Worm (Caenorhabditis elegans) whole organism, L4 larva: ENCODE results near the gene sfxn-1.4.
A peak's percentile ranks its signal among the peaks of the same experiment; 100 is the strongest.

Experiments used
- D1046.2 ChIP-seq: fragments of 200-800 bp; sonication (Bioruptor generic); IDR thresholded peaks from 2 replicates; pipeline ENCODE4 v1.3.6; 2022; ENCODE audit warnings: missing genetic modification characterization, missing compliant biosample characterization
- F10B5.3 ChIP-seq: sonication (generic microtip); optimal IDR thresholded peaks from 2 replicates; lab custom pipeline; 2016; ENCODE audit warnings: mild to moderate bottlenecking, missing genetic modification characterization, missing compliant biosample characterization
- R02D3.7 ChIP-seq: fragments of 150-350 bp; sonication (generic microtip); optimal IDR thresholded peaks from 3 replicates; lab custom pipeline; 2014; ENCODE audit warnings: missing biosample characterization, missing genetic modification characterization
- T26A8.4 ChIP-seq: fragments of 200-800 bp; sonication (Bioruptor generic); IDR thresholded peaks from 2 replicates; pipeline ENCODE4 v1.3.6; 2022; ENCODE audit warnings: missing genetic modification characterization, missing compliant biosample characterization
- Y48G9A.11 ChIP-seq: fragments of 200-800 bp; sonication (Bioruptor generic); IDR thresholded peaks from 2 replicates; pipeline ENCODE4 v1.3.6; 2022; ENCODE audit warnings: missing genetic modification reagents, missing genetic modification characterization, missing compliant biosample characterization
- Y5F2A.4 ChIP-seq: fragments of 200-800 bp; sonication (Bioruptor generic); optimal IDR thresholded peaks from 2 replicates; lab custom pipeline; 2018; ENCODE audit warnings: mild to moderate bottlenecking, missing genetic modification characterization, missing compliant biosample characterization
- aha-1 ChIP-seq: fragments of 150-350 bp; peaks from one replicate; lab custom pipeline; 2014; ENCODE audit warnings: missing biosample characterization, missing genetic modification characterization
- ama-1 ChIP-seq: fragments of 150-350 bp; optimal IDR thresholded peaks from 2 replicates; lab custom pipeline; 2014; ENCODE audit warnings: inconsistent platforms, mixed read lengths
- attf-4 ChIP-seq: sonication (generic microtip); optimal IDR thresholded peaks from 3 replicates; lab custom pipeline; 2017; ENCODE audit warnings: missing biosample characterization, missing genetic modification characterization
- ceh-20 ChIP-seq: fragments of 200-800 bp; sonication (Bioruptor generic); IDR thresholded peaks from 2 replicates; pipeline ENCODE4 v1.3.6; 2022; ENCODE audit warnings: missing genetic modification reagents, missing genetic modification characterization, missing compliant biosample characterization
- ceh-32 ChIP-seq: sonication (generic microtip); optimal IDR thresholded peaks from 2 replicates; lab custom pipeline; 2016; ENCODE audit warnings: mild to moderate bottlenecking, missing genetic modification characterization, missing compliant biosample characterization; ENCODE audit not compliant: poor library complexity
- ceh-44 ChIP-seq: fragments of 200-800 bp; sonication (Bioruptor generic); IDR thresholded peaks from 2 replicates; pipeline ENCODE4 v1.3.6; 2022; ENCODE audit warnings: missing genetic modification reagents, missing genetic modification characterization, missing compliant biosample characterization
- ceh-62 ChIP-seq: sonication (generic microtip); optimal IDR thresholded peaks from 2 replicates; lab custom pipeline; 2017; ENCODE audit warnings: missing biosample characterization, missing genetic modification characterization
- ceh-82 ChIP-seq: sonication (generic microtip); optimal IDR thresholded peaks from 2 replicates; lab custom pipeline; 2017; ENCODE audit warnings: missing biosample characterization, missing genetic modification characterization
- ces-1 ChIP-seq: fragments of 150-350 bp; sonication (generic microtip); optimal IDR thresholded peaks from 4 replicates; lab custom pipeline; 2014; ENCODE audit warnings: missing biosample characterization, missing genetic modification reagents, missing genetic modification characterization
- ctbp-1 ChIP-seq: fragments of 200-800 bp; sonication (Bioruptor generic); IDR thresholded peaks from 2 replicates; pipeline ENCODE4 v1.3.6; 2022; ENCODE audit warnings: missing genetic modification reagents, missing genetic modification characterization, missing compliant biosample characterization
- daf-12 ChIP-seq: fragments of 150-350 bp; optimal IDR thresholded peaks from 2 replicates; lab custom pipeline; 2014; ENCODE audit warnings: missing biosample characterization, missing genetic modification reagents, missing genetic modification characterization
- daf-16 ChIP-seq, 3 experiments: sonication (generic microtip); optimal IDR thresholded peaks; 2 replicates each; lab custom pipeline; 2016 to 2017; ENCODE audit warnings: missing genetic modification characterization in 3 of 3, missing genetic modification reagents in 3 of 3, mild to moderate bottlenecking in 2 of 3, missing compliant biosample characterization in 2 of 3, missing biosample characterization in 1 of 3, moderate library complexity in 1 of 3
- daf-19 ChIP-seq: fragments of 200-800 bp; sonication (Bioruptor generic); conservative IDR thresholded peaks from 2 replicates; pipeline ENCODE4 v1.3.6; 2022; ENCODE audit warnings: missing genetic modification characterization, missing compliant biosample characterization
- dmd-6 ChIP-seq: fragments of 200-800 bp; sonication (Bioruptor generic); IDR thresholded peaks from 2 replicates; pipeline ENCODE4 v1.3.6; 2022; ENCODE audit warnings: missing genetic modification reagents, missing genetic modification characterization, missing compliant biosample characterization
- dpl-1 ChIP-seq: fragments of 150-350 bp; optimal IDR thresholded peaks from 2 replicates; lab custom pipeline; 2014; ENCODE audit warnings: missing biosample characterization, missing genetic modification reagents, missing genetic modification characterization
- duxl-1 ChIP-seq: sonication (generic microtip); optimal IDR thresholded peaks from 2 replicates; lab custom pipeline; 2016; ENCODE audit warnings: mild to moderate bottlenecking, missing genetic modification characterization, moderate library complexity, missing compliant biosample characterization; ENCODE audit not compliant: poor library complexity
- dve-1 ChIP-seq: sonication (generic microtip); optimal IDR thresholded peaks from 2 replicates; lab custom pipeline; 2017; ENCODE audit warnings: antibody characterized with exemption, mild to moderate bottlenecking, missing genetic modification characterization, missing compliant biosample characterization; ENCODE audit not compliant: insufficient read depth
- egl-43 ChIP-seq: fragments of 200-800 bp; sonication (Bioruptor generic); IDR thresholded peaks from 2 replicates; pipeline ENCODE4 v1.3.6; 2022; ENCODE audit warnings: missing genetic modification reagents, missing genetic modification characterization, missing compliant biosample characterization
- gei-8 ChIP-seq: fragments of 200-800 bp; sonication (Bioruptor generic); optimal IDR thresholded peaks from 2 replicates; lab custom pipeline; 2018; ENCODE audit warnings: mild to moderate bottlenecking, missing genetic modification characterization, missing compliant biosample characterization
- hlh-30 ChIP-seq: sonication (generic microtip); optimal IDR thresholded peaks from 2 replicates; lab custom pipeline; 2017; ENCODE audit warnings: antibody characterized with exemption, mild to moderate bottlenecking, missing genetic modification characterization, missing compliant biosample characterization; ENCODE audit not compliant: insufficient read depth
- lin-1 ChIP-seq: fragments of 200-800 bp; sonication (Bioruptor generic); IDR thresholded peaks from 2 replicates; pipeline ENCODE4 v1.3.6; 2022; ENCODE audit warnings: missing genetic modification reagents, missing genetic modification characterization, missing compliant biosample characterization
- lin-13 ChIP-seq: fragments of 150-350 bp; optimal IDR thresholded peaks from 2 replicates; lab custom pipeline; 2014; ENCODE audit warnings: missing biosample characterization, missing genetic modification reagents, missing genetic modification characterization
- mxl-2 ChIP-seq: fragments of 200-800 bp; sonication (Bioruptor generic); conservative IDR thresholded peaks from 2 replicates; pipeline ENCODE4 v1.3.6; 2022; ENCODE audit warnings: missing genetic modification reagents, missing genetic modification characterization, missing compliant biosample characterization
- mxl-3 ChIP-seq: fragments of 200-800 bp; sonication (Bioruptor generic); optimal IDR thresholded peaks from 2 replicates; lab custom pipeline; 2018; ENCODE audit warnings: mild to moderate bottlenecking, missing genetic modification characterization, missing compliant biosample characterization
- nhr-10 ChIP-seq: fragments of 150-350 bp; optimal IDR thresholded peaks from 2 replicates; lab custom pipeline; 2014; ENCODE audit warnings: missing biosample characterization, missing genetic modification characterization
- nhr-102 ChIP-seq: sonication (generic microtip); optimal IDR thresholded peaks from 2 replicates; lab custom pipeline; 2016; ENCODE audit warnings: mild to moderate bottlenecking, missing genetic modification characterization, moderate library complexity, missing compliant biosample characterization
- nhr-11 ChIP-seq: fragments of 150-350 bp; optimal IDR thresholded peaks from 2 replicates; lab custom pipeline; 2014; ENCODE audit warnings: missing biosample characterization, missing genetic modification characterization
- nhr-111 ChIP-seq: fragments of 200-800 bp; sonication (Bioruptor generic); optimal IDR thresholded peaks from 2 replicates; lab custom pipeline; 2018; ENCODE audit warnings: mild to moderate bottlenecking, missing genetic modification characterization, missing compliant biosample characterization
- nhr-41 ChIP-seq: fragments of 200-800 bp; sonication (Bioruptor generic); IDR thresholded peaks from 2 replicates; pipeline ENCODE4 v1.3.6; 2022; ENCODE audit warnings: missing genetic modification reagents, missing genetic modification characterization, missing compliant biosample characterization
- nhr-42 ChIP-seq: fragments of 200-800 bp; sonication (Bioruptor generic); IDR thresholded peaks from 2 replicates; pipeline ENCODE4 v1.3.6; 2022; ENCODE audit warnings: missing genetic modification characterization, missing compliant biosample characterization
- nhr-48 ChIP-seq: sonication (generic microtip); optimal IDR thresholded peaks from 2 replicates; lab custom pipeline; 2016; ENCODE audit warnings: mild to moderate bottlenecking, missing genetic modification characterization, missing compliant biosample characterization
- sdz-12 ChIP-seq: fragments of 200-800 bp; sonication (Bioruptor generic); optimal IDR thresholded peaks from 2 replicates; lab custom pipeline; 2018; ENCODE audit warnings: mild to moderate bottlenecking, missing genetic modification characterization, missing compliant biosample characterization
- skn-1 ChIP-seq: fragments of 150-350 bp; optimal IDR thresholded peaks from 2 replicates; lab custom pipeline; 2014; ENCODE audit warnings: missing biosample characterization, missing genetic modification characterization
- spr-1 ChIP-seq: sonication (generic microtip); optimal IDR thresholded peaks from 2 replicates; lab custom pipeline; 2016; ENCODE audit warnings: mild to moderate bottlenecking, missing genetic modification characterization, missing compliant biosample characterization
- spr-3 ChIP-seq: fragments of 200-800 bp; sonication (Bioruptor generic); optimal IDR thresholded peaks from 2 replicates; lab custom pipeline; 2018; ENCODE audit warnings: mild to moderate bottlenecking, missing genetic modification characterization, missing compliant biosample characterization
- tag-97 ChIP-seq: fragments of 200-800 bp; sonication (Bioruptor generic); IDR thresholded peaks from 2 replicates; pipeline ENCODE4 v1.3.6; 2022; ENCODE audit warnings: missing genetic modification characterization, missing compliant biosample characterization
- tra-1 ChIP-seq: fragments of 200-800 bp; sonication (Bioruptor generic); IDR thresholded peaks from 2 replicates; pipeline ENCODE4 v1.3.6; 2022; ENCODE audit warnings: missing genetic modification reagents, missing genetic modification characterization, missing compliant biosample characterization
- unc-130 ChIP-seq: sonication (generic microtip); optimal IDR thresholded peaks from 2 replicates; lab custom pipeline; 2016; ENCODE audit warnings: missing genetic modification reagents, missing genetic modification characterization, missing compliant biosample characterization
- unc-39 ChIP-seq: sonication (generic microtip); optimal IDR thresholded peaks from 2 replicates; lab custom pipeline; 2017; ENCODE audit warnings: missing biosample characterization, missing genetic modification characterization
- zfp-2 ChIP-seq: sonication (generic microtip); optimal IDR thresholded peaks from 2 replicates; lab custom pipeline; 2016; ENCODE audit warnings: mild to moderate bottlenecking, missing genetic modification characterization, missing compliant biosample characterization
- zip-11 ChIP-seq: fragments of 200-800 bp; sonication (Bioruptor generic); IDR thresholded peaks from 2 replicates; pipeline ENCODE4 v1.3.6; 2022; ENCODE audit warnings: missing genetic modification characterization, missing compliant biosample characterization
- zip-2 ChIP-seq: fragments of 150-350 bp; optimal IDR thresholded peaks from 2 replicates; lab custom pipeline; 2014; ENCODE audit warnings: missing biosample characterization, missing genetic modification characterization
- ztf-7 ChIP-seq: fragments of 150-350 bp; optimal IDR thresholded peaks from 2 replicates; lab custom pipeline; 2014; ENCODE audit warnings: missing biosample characterization, missing genetic modification characterization

Gene sfxn-1.4

DNA sequence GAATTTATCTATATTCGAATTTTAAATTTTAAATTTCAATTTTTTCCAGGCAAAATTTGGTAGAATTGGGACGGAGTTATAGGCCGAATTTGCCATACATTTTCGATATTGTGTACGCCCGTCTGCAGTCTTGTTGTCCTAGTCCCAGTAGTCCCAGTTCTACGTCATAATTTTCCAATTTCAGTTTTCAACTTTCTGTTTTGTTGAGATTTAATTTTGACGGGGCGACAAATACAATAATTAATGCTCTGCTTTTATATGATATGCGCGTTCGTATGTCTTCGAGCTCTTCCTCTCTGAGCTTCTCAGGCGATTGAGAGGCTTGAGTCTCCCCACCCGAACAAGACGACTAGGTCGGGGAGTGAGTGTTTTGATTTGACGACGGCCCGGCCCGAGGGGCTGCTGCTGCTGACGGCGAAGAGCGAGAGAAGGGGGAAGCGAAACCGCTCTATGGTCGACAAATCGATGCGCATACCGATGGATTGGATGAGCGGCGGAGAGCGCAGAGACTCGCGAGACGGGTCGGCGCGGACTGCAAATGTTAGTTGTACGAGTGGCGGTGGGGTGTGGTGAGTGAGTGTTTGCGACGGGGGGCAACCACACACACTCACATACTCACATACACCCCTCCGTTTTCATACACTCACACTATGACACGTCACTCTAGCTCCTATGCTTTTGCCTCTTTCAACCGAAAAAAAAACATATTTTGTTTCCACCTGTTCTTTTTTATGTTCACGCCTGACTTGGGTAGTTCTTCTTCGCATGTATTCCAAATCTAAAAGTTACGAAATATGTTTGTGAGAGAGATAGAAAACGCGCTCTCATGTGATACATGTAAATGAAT is 46.1 kb downstream of the sfxn-1.4 start (continued):
- TF ChIP-seq nhr-48 (tag; lab: Kevin White, UChicago) = peak; percentile 47
- TF ChIP-seq nhr-41 = no peak
- no peak for TF ChIP-seq skn-1
- TF ChIP-seq ctbp-1 = peak; percentile 55; the same call in 1 of the 2 replicates
- no peak for TF ChIP-seq nhr-111
- no peak for TF ChIP-seq R02D3.7 (tag; lab: Kevin White, UChicago)
- peak in 1 of 2 experiments; percentile 20 for TF ChIP-seq daf-16 (GFP tag; optimal IDR thresholded peaks at IDR 0.05; lab: Kevin White, UChicago)
- peak; percentile 30 for TF ChIP-seq daf-16 (tag; optimal IDR thresholded peaks at IDR 0.05; lab: Kevin White, UChicago)
- peak; percentile 37 for TF ChIP-seq nhr-10 (tag; lab: Kevin White, UChicago)
- TF ChIP-seq ceh-44 (GFP tag; lab: Robert Waterston, UW) = 0 out of 2 replicates have a peak, but pooled peaks have one; percentile 29
- TF ChIP-seq ama-1 (lab: Kevin White, UChicago) = peak; percentile 77
- no peak for TF ChIP-seq daf-12 (tag; lab: Kevin White, UChicago)
- no peak for TF ChIP-seq gei-8 (GFP tag; lab: Kevin White, UChicago)
- TF ChIP-seq attf-4 (tag; lab: Kevin White, UChicago) = no peak
- peak; percentile 67 for TF ChIP-seq spr-1 (tag; lab: Kevin White, UChicago)
- no peak for TF ChIP-seq Y48G9A.11 (GFP tag; lab: Robert Waterston, UW)
- peak; percentile 82 for TF ChIP-seq T26A8.4
- no peak for TF ChIP-seq F10B5.3
- TF ChIP-seq ceh-20 (GFP tag; lab: Robert Waterston, UW) = peak; percentile 87
- no peak for TF ChIP-seq zip-2 (tag; lab: Kevin White, UChicago)
- TF ChIP-seq lin-13 (GFP tag; lab: Kevin White, UChicago) = peak; percentile 84
- no peak for TF ChIP-seq sdz-12 (GFP tag; lab: Kevin White, UChicago)
- TF ChIP-seq daf-19 (GFP tag; lab: Robert Waterston, UW) = no peak
- no peak for TF ChIP-seq unc-39
- peak; percentile 78 for TF ChIP-seq hlh-30
- peak; percentile 46 for TF ChIP-seq spr-3 (GFP tag; lab: Kevin White, UChicago)
- no peak for TF ChIP-seq unc-130
- no peak for TF ChIP-seq zip-11 (GFP tag; lab: Robert Waterston, UW)
- TF ChIP-seq ztf-7 (tag; lab: Kevin White, UChicago) = no peak
- peak; percentile 57 for TF ChIP-seq dve-1
- 0 out of 2 replicates have a peak, but pooled peaks have one; percentile 25 for TF ChIP-seq mxl-2 (GFP tag; lab: Robert Waterston, UW)
- TF ChIP-seq dpl-1 (GFP tag; lab: Kevin White, UChicago) = peak; percentile 2
- no peak for TF ChIP-seq D1046.2 (GFP tag; lab: Robert Waterston, UW)
- peak; percentile 80 for TF ChIP-seq dmd-6 (GFP tag; lab: Robert Waterston, UW)
- no peak for TF ChIP-seq Y5F2A.4 (GFP tag; lab: Kevin White, UChicago)
- 0 out of 2 replicates have a peak, but pooled peaks have one; percentile 19 for TF ChIP-seq tag-97 (GFP tag; lab: Robert Waterston, UW)
- no peak for TF ChIP-seq ceh-32 (tag; lab: Kevin White, UChicago)
- no peak for TF ChIP-seq ces-1 (GFP tag; lab: Kevin White, UChicago)
- no peak for TF ChIP-seq ceh-62 (tag; lab: Kevin White, UChicago)
- TF ChIP-seq mxl-3 (GFP tag; lab: Kevin White, UChicago) = peak; percentile 89
- TF ChIP-seq duxl-1 (tag; lab: Kevin White, UChicago) = peak; percentile 57
- peak; percentile 60 for TF ChIP-seq lin-1 (GFP tag; lab: Robert Waterston, UW)
- peak; percentile 97 for TF ChIP-seq aha-1 (tag; lab: Kevin White, UChicago)
- TF ChIP-seq nhr-102 (tag; lab: Kevin White, UChicago) = peak; percentile 20
- no peak for TF ChIP-seq ceh-82 (tag; lab: Kevin White, UChicago)
- peak; percentile 90 for TF ChIP-seq egl-43 (GFP tag; lab: Robert Waterston, UW)
- TF ChIP-seq nhr-11 (tag; lab: Kevin White, UChicago) = peak; percentile 88
- peak; percentile 61; the same call in 1 of the 2 replicates for TF ChIP-seq tra-1 (GFP tag; lab: Robert Waterston, UW)
- TF ChIP-seq zfp-2 (tag; lab: Kevin White, UChicago) = no peak
- 0 out of 2 replicates have a peak, but pooled peaks have one; percentile 71 for TF ChIP-seq nhr-42 (GFP tag; lab: Robert Waterston, UW)
